Fruit fly (Drosophila melanogaster) whole organism, embryonic: ENCODE data around the gene cd.
A peak's percentile ranks its signal among the peaks of the same experiment; 100 is the strongest.

Source experiments
- B-H1 ChIP-seq: fragments of 200-800 bp; sonication (Bioruptor generic); IDR thresholded peaks from 3 replicates; pipeline ENCODE4 v1.3.6; 2022; ENCODE audit warnings: missing biosample characterization, missing genetic modification characterization
- CG1024 ChIP-seq: fragments of 200-800 bp; sonication (Bioruptor generic); IDR thresholded peaks from 2 replicates; pipeline ENCODE4 v1.3.6; 2022; ENCODE audit warnings: missing biosample characterization, missing genetic modification characterization
- CG12071 ChIP-seq: fragments of 200-800 bp; sonication (Bioruptor generic); optimal IDR thresholded peaks from 3 replicates; lab custom pipeline; 2018; ENCODE audit warnings: missing biosample characterization, mild to moderate bottlenecking, missing genetic modification characterization
- CG12104 ChIP-seq: fragments of 200-800 bp; sonication (Bioruptor generic); optimal IDR thresholded peaks from 3 replicates; lab custom pipeline; 2016; ENCODE audit warnings: missing biosample characterization, missing genetic modification characterization
- CG1233 ChIP-seq: fragments of 200-800 bp; sonication (Bioruptor generic); optimal IDR thresholded peaks from 4 replicates; lab custom pipeline; 2018; ENCODE audit warnings: missing biosample characterization, mild to moderate bottlenecking, missing genetic modification characterization
- CG13775 ChIP-seq: fragments of 200-800 bp; sonication (Bioruptor generic); optimal IDR thresholded peaks from 3 replicates; lab custom pipeline; 2017; ENCODE audit warnings: missing biosample characterization, mild to moderate bottlenecking, missing genetic modification characterization
- CG14965 ChIP-seq: fragments of 200-800 bp; sonication (Bioruptor generic); optimal IDR thresholded peaks from 2 replicates; lab custom pipeline; 2016; ENCODE audit warnings: missing biosample characterization, missing genetic modification characterization, borderline replicate concordance
- CG15696 ChIP-seq: fragments of 200-800 bp; sonication (Bioruptor generic); optimal IDR thresholded peaks from 2 replicates; lab custom pipeline; 2019; ENCODE audit warnings: missing biosample characterization, mild to moderate bottlenecking, missing genetic modification characterization, moderate library complexity
- CG17385 ChIP-seq: fragments of 200-800 bp; sonication (Bioruptor generic); optimal IDR thresholded peaks from 3 replicates; lab custom pipeline; 2018; ENCODE audit warnings: missing biosample characterization, mild to moderate bottlenecking, missing genetic modification characterization
- CG17802 ChIP-seq: fragments of 200-800 bp; sonication (Bioruptor generic); optimal IDR thresholded peaks from 2 replicates; lab custom pipeline; 2018; ENCODE audit warnings: missing biosample characterization, mild to moderate bottlenecking, missing genetic modification characterization, moderate library complexity
- CG17912 ChIP-seq: fragments of 200-800 bp; sonication (Bioruptor generic); optimal IDR thresholded peaks from 2 replicates; lab custom pipeline; 2018; ENCODE audit warnings: missing biosample characterization, mild to moderate bottlenecking, missing genetic modification characterization
- CG1832 ChIP-seq: fragments of 200-800 bp; sonication (Bioruptor generic); optimal IDR thresholded peaks from 2 replicates; lab custom pipeline; 2017; ENCODE audit warnings: missing biosample characterization, mild to moderate bottlenecking, missing genetic modification characterization, inconsistent platforms
- CG18476 ChIP-seq: fragments of 200-800 bp; sonication (Bioruptor generic); optimal IDR thresholded peaks from 2 replicates; lab custom pipeline; 2016; ENCODE audit warnings: missing biosample characterization, mild to moderate bottlenecking, missing genetic modification characterization
- CG30431 ChIP-seq: fragments of 200-800 bp; sonication (Bioruptor generic); optimal IDR thresholded peaks from 2 replicates; lab custom pipeline; 2017; ENCODE audit warnings: missing biosample characterization, missing genetic modification characterization
- CG4404 ChIP-seq: fragments of 200-800 bp; sonication (Bioruptor generic); IDR thresholded peaks from 2 replicates; pipeline ENCODE4 v1.3.6; 2022; ENCODE audit warnings: missing biosample characterization, missing genetic modification characterization
- CG7963 ChIP-seq: fragments of 200-800 bp; sonication (Bioruptor generic); IDR thresholded peaks from 3 replicates; pipeline ENCODE4 v1.3.6; 2022; ENCODE audit warnings: missing biosample characterization, missing genetic modification characterization; ENCODE audit not compliant: partially characterized antibody
- CG8765 ChIP-seq: fragments of 200-800 bp; sonication (Bioruptor generic); IDR thresholded peaks from 2 replicates; pipeline ENCODE4 v1.3.6; 2022; ENCODE audit warnings: missing biosample characterization, missing genetic modification characterization
- CHES-1-like ChIP-seq: fragments of 200-800 bp; sonication (Bioruptor generic); optimal IDR thresholded peaks from 2 replicates; lab custom pipeline; 2016; ENCODE audit warnings: missing biosample characterization, missing genetic modification characterization
- Doc3 ChIP-seq: fragments of 200-800 bp; sonication (Bioruptor generic); IDR thresholded peaks from 3 replicates; pipeline ENCODE4 v1.3.6; 2022; ENCODE audit warnings: missing biosample characterization, missing genetic modification characterization; ENCODE audit not compliant: partially characterized antibody
- Drgx ChIP-seq: fragments of 200-800 bp; sonication (Bioruptor generic); IDR thresholded peaks from 2 replicates; pipeline ENCODE4 v1.3.6; 2022; ENCODE audit warnings: missing biosample characterization, missing genetic modification characterization
- Ets65A ChIP-seq: fragments of 200-800 bp; sonication (Bioruptor generic); peaks from one replicate; lab custom pipeline; 2016; ENCODE audit warnings: missing biosample characterization, missing genetic modification characterization
- H2.0 ChIP-seq: fragments of 200-800 bp; sonication (Bioruptor generic); IDR thresholded peaks from 2 replicates; pipeline ENCODE4 v1.3.6; 2022; ENCODE audit warnings: missing biosample characterization, missing genetic modification characterization
- HLH4C ChIP-seq: fragments of 200-800 bp; sonication (Bioruptor generic); IDR thresholded peaks from 3 replicates; pipeline ENCODE4 v1.3.6; 2022; ENCODE audit warnings: missing biosample characterization, missing genetic modification characterization; ENCODE audit not compliant: partially characterized antibody
- Hey ChIP-seq: fragments of 200-800 bp; sonication (Bioruptor generic); optimal IDR thresholded peaks from 3 replicates; lab custom pipeline; 2018; ENCODE audit warnings: missing biosample characterization, mild to moderate bottlenecking, missing genetic modification characterization
- Jarid2 ChIP-seq: fragments of 200-800 bp; sonication (Bioruptor generic); optimal IDR thresholded peaks from 3 replicates; lab custom pipeline; 2017; ENCODE audit warnings: mild to moderate bottlenecking, missing biosample characterization, missing genetic modification reagents, missing genetic modification characterization
- MBD-R2 ChIP-seq: fragments of 200-800 bp; sonication (Bioruptor generic); IDR thresholded peaks from 2 replicates; pipeline ENCODE4 v1.3.6; 2022; ENCODE audit warnings: missing biosample characterization, missing genetic modification characterization
- Max ChIP-seq: fragments of 200-800 bp; sonication (Bioruptor generic); optimal IDR thresholded peaks from 2 replicates; lab custom pipeline; 2016; ENCODE audit warnings: missing biosample characterization, mild to moderate bottlenecking, missing genetic modification characterization
- Optix ChIP-seq: fragments of 200-800 bp; sonication (Bioruptor generic); IDR thresholded peaks from 3 replicates; pipeline ENCODE4 v1.3.6; 2022; ENCODE audit warnings: missing biosample characterization, missing genetic modification characterization
- bigmax ChIP-seq: fragments of 200-800 bp; sonication (Bioruptor generic); optimal IDR thresholded peaks from 2 replicates; lab custom pipeline; 2018; ENCODE audit warnings: missing biosample characterization, mild to moderate bottlenecking, missing genetic modification characterization
- chif ChIP-seq, 2 experiments: fragments of 200-800 bp; sonication (Bioruptor generic); optimal IDR thresholded peaks; 3 replicates each; lab custom pipeline; 2016; ENCODE audit warnings: missing biosample characterization in 2 of 2, missing genetic modification characterization in 2 of 2
- ci ChIP-seq: fragments of 200-800 bp; sonication (Bioruptor generic); IDR thresholded peaks from 3 replicates; pipeline ENCODE4 v1.3.6; 2022; ENCODE audit warnings: missing biosample characterization, missing genetic modification characterization
- dan ChIP-seq: fragments of 200-800 bp; sonication (Bioruptor generic); IDR thresholded peaks from 2 replicates; pipeline ENCODE4 v1.3.6; 2022; ENCODE audit warnings: missing biosample characterization, missing genetic modification characterization
- dmrt99B ChIP-seq: fragments of 200-800 bp; sonication (Bioruptor generic); optimal IDR thresholded peaks from 2 replicates; lab custom pipeline; 2018; ENCODE audit warnings: missing biosample characterization, mild to moderate bottlenecking, missing genetic modification characterization, moderate library complexity
- gfzf ChIP-seq: fragments of 200-800 bp; sonication (Bioruptor generic); optimal IDR thresholded peaks from 2 replicates; lab custom pipeline; 2016; ENCODE audit warnings: missing biosample characterization, mild to moderate bottlenecking, missing genetic modification characterization, moderate library complexity
- gsb-n ChIP-seq: fragments of 200-800 bp; sonication (Bioruptor generic); optimal IDR thresholded peaks from 3 replicates; lab custom pipeline; 2018; ENCODE audit warnings: missing biosample characterization, mild to moderate bottlenecking, missing genetic modification characterization
- ham ChIP-seq: fragments of 200-800 bp; sonication (Bioruptor generic); IDR thresholded peaks from 2 replicates; pipeline ENCODE4 v1.3.6; 2022; ENCODE audit warnings: missing biosample characterization, missing genetic modification characterization
- hb ChIP-seq: fragments of 200-800 bp; sonication (Bioruptor generic); IDR thresholded peaks from 3 replicates; pipeline ENCODE4 v1.3.6; 2022; ENCODE audit warnings: missing biosample characterization, missing genetic modification characterization; ENCODE audit not compliant: partially characterized antibody
- jigr1 ChIP-seq: fragments of 200-800 bp; sonication (Bioruptor generic); IDR thresholded peaks from 3 replicates; pipeline ENCODE4 v1.3.6; 2022; ENCODE audit warnings: missing biosample characterization, missing genetic modification characterization
- kay ChIP-seq: fragments of 200-800 bp; sonication (Bioruptor generic); optimal IDR thresholded peaks from 2 replicates; lab custom pipeline; 2016; ENCODE audit warnings: missing biosample characterization, missing genetic modification characterization
- lbe ChIP-seq: fragments of 200-800 bp; sonication (Bioruptor generic); optimal IDR thresholded peaks from 2 replicates; lab custom pipeline; 2016; ENCODE audit warnings: missing biosample characterization, mild to moderate bottlenecking, missing genetic modification characterization
- lilli ChIP-seq: fragments of 200-800 bp; sonication (Bioruptor generic); optimal IDR thresholded peaks from 3 replicates; lab custom pipeline; 2016; ENCODE audit warnings: missing biosample characterization, missing genetic modification characterization
- lmd ChIP-seq: fragments of 200-800 bp; sonication (Bioruptor generic); IDR thresholded peaks from 2 replicates; pipeline ENCODE4 v1.3.6; 2022; ENCODE audit warnings: missing biosample characterization, missing genetic modification characterization
- pzg ChIP-seq: fragments of 200-800 bp; sonication (Bioruptor generic); optimal IDR thresholded peaks from 3 replicates; lab custom pipeline; 2018; ENCODE audit warnings: missing biosample characterization, mild to moderate bottlenecking, missing genetic modification characterization, moderate library complexity
- repo ChIP-seq: fragments of 200-800 bp; sonication (Bioruptor generic); optimal IDR thresholded peaks from 2 replicates; lab custom pipeline; 2016; ENCODE audit warnings: missing biosample characterization, missing genetic modification characterization
- schlank ChIP-seq: fragments of 200-800 bp; sonication (Bioruptor generic); optimal IDR thresholded peaks from 2 replicates; lab custom pipeline; 2018; ENCODE audit warnings: missing biosample characterization, mild to moderate bottlenecking, missing genetic modification characterization
- tin ChIP-seq: fragments of 200-800 bp; sonication (Bioruptor generic); optimal IDR thresholded peaks from 3 replicates; lab custom pipeline; 2016; ENCODE audit warnings: missing biosample characterization, missing genetic modification characterization
- tup ChIP-seq: fragments of 200-800 bp; sonication (Bioruptor generic); optimal IDR thresholded peaks from 2 replicates; lab custom pipeline; 2016; ENCODE audit warnings: missing biosample characterization, mild to moderate bottlenecking, missing genetic modification characterization, moderate library complexity
- vnd ChIP-seq: fragments of 200-800 bp; sonication (Bioruptor generic); IDR thresholded peaks from 3 replicates; pipeline ENCODE4 v1.3.6; 2022; ENCODE audit warnings: missing biosample characterization, missing genetic modification characterization; ENCODE audit not compliant: partially characterized antibody
- zfh1 ChIP-seq: fragments of 200-800 bp; sonication (Bioruptor generic); IDR thresholded peaks from 3 replicates; pipeline ENCODE4 v1.3.6; 2022; ENCODE audit warnings: missing biosample characterization, missing genetic modification characterization

Gene cd

dm6 chr3R:22667284-22667958 lies 27.3 kb upstream of the cd start (continued):
- TF ChIP-seq CG30431 = peak; percentile 67
- TF ChIP-seq repo (GFP tag; lab: Kevin White, UChicago) = peak; percentile 2
- peak; percentile 64 for TF ChIP-seq CG17802 (tag; lab: Kevin White, UChicago)
- TF ChIP-seq CG1024 (GFP tag; lab: Robert Waterston, UW) = no peak; the same call in 1 of the 2 replicates
- peak; percentile 66 for TF ChIP-seq CG18476
- TF ChIP-seq lmd = peak; percentile 79
- TF ChIP-seq CG12104 (GFP tag; lab: Kevin White, UChicago) = peak; percentile 58
- TF ChIP-seq Ets65A (GFP tag; lab: Kevin White, UChicago) = peak; percentile 95
- TF ChIP-seq schlank (tag; lab: Kevin White, UChicago) = no peak
- peak; percentile 77 for TF ChIP-seq CG17385 (GFP tag; lab: Kevin White, UChicago)
- TF ChIP-seq MBD-R2 (GFP tag; lab: Robert Waterston, UW) = 0 out of 2 replicates have a peak, but pooled peaks have one; percentile 19
- peak; percentile 84 for TF ChIP-seq gsb-n (tag; lab: Kevin White, UChicago)
- TF ChIP-seq CG12071 = peak; percentile 12
- peak; percentile 59 for TF ChIP-seq CG13775 (GFP tag; lab: Kevin White, UChicago)
- TF ChIP-seq dan (GFP tag; lab: Robert Waterston, UW) = no peak; the same call in 1 of the 2 replicates
- no peak for TF ChIP-seq Doc3 (GFP tag; lab: Robert Waterston, UW)
- peak; percentile 91 for TF ChIP-seq CG15696 (tag; lab: Kevin White, UChicago)
- peak; percentile 34 for TF ChIP-seq Jarid2 (GFP tag; lab: Kevin White, UChicago)
- TF ChIP-seq Hey = no peak
- TF ChIP-seq Optix = 0 out of 3 replicates have a peak, but pooled peaks have one; percentile 27
- no peak for TF ChIP-seq HLH4C (GFP tag; lab: Robert Waterston, UW)
- TF ChIP-seq Max (GFP tag; lab: Kevin White, UChicago) = peak; percentile 39
- TF ChIP-seq CG1832 (GFP tag; lab: Kevin White, UChicago) = no peak
- TF ChIP-seq ci (GFP tag; lab: Robert Waterston, UW) = peak; percentile 84
- TF ChIP-seq hb (GFP tag; lab: Robert Waterston, UW) = no peak
- TF ChIP-seq H2.0 = peak; percentile 55
- TF ChIP-seq CG17912 = no peak
- peak; percentile 93 for TF ChIP-seq Drgx (GFP tag; lab: Robert Waterston, UW)
- TF ChIP-seq lbe (GFP tag; lab: Kevin White, UChicago) = peak; percentile 73
- TF ChIP-seq ham = no peak
- TF ChIP-seq lilli (GFP tag; lab: Kevin White, UChicago) = peak; percentile 50
- TF ChIP-seq zfh1 (GFP tag; lab: Robert Waterston, UW) = peak; percentile 75
- TF ChIP-seq bigmax = no peak
- TF ChIP-seq tin (GFP tag; lab: Kevin White, UChicago) = peak; percentile 81
- TF ChIP-seq CG8765 (GFP tag; lab: Robert Waterston, UW) = no peak; the same call in 1 of the 2 replicates
- TF ChIP-seq CG4404 (GFP tag; lab: Robert Waterston, UW) = peak; percentile 63
- TF ChIP-seq CG1233 (GFP tag; lab: Kevin White, UChicago) = peak; percentile 88
- no peak for TF ChIP-seq vnd (GFP tag; lab: Robert Waterston, UW)
- TF ChIP-seq jigr1 (GFP tag; lab: Robert Waterston, UW) = peak; percentile 61; the same call in 1 of the 3 replicates
- TF ChIP-seq CHES-1-like = peak; percentile 23
- peak; percentile 70 for TF ChIP-seq kay (GFP tag; lab: Kevin White, UChicago)
- no peak for TF ChIP-seq CG7963 (GFP tag; lab: Robert Waterston, UW)
- TF ChIP-seq dmrt99B = peak; percentile 96
- peak; percentile 72 for TF ChIP-seq B-H1 (GFP tag; lab: Robert Waterston, UW)
- no peak for TF ChIP-seq gfzf (GFP tag; lab: Kevin White, UChicago)
- peak; percentile 68 to 84 for TF ChIP-seq chif (GFP tag; optimal IDR thresholded peaks at IDR 0.05; lab: Kevin White, UChicago)
- no peak for TF ChIP-seq pzg (GFP tag; lab: Kevin White, UChicago)
- no peak for TF ChIP-seq CG14965 (GFP tag; lab: Kevin White, UChicago)
- no peak for TF ChIP-seq tup (GFP tag; lab: Kevin White, UChicago)
